Worm (Caenorhabditis elegans) whole organism, dauer: ENCODE measurements around the gene ugt-54.
"Not testable (repeated sequence)": the region's sequence is repeated elsewhere in the genome, so short reads cannot be mapped to it uniquely, and the experiment has no call there.

Experiments
- unc-62 ChIP-seq: sonication (generic microtip); optimal IDR thresholded peaks from 2 replicates; lab custom pipeline; 2017; ENCODE audit warnings: missing biosample characterization, missing genetic modification reagents, missing genetic modification characterization

Gene ugt-54

DNA sequence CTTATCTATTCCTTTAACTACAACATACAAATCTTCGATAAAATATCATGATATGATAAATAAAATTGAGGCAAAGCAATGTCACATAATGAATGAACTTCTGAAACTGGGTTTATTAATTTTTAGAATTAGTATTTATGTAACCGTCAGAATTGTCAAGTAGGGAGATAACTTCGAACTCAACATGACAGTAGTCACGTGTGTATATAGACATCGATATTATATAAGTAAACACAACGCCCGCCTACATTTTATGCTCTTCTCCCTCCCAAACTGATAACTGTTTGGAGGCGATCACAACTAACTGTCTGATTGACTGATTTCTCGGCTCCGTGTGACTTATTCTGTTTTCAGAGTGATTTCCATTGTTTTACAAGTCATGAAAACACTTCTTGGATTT lies at the start of gene ugt-54:
ugt-54 (plus strand) TSS at position 355 of the 400 bp plus-strand sequence.
- no peak for TF ChIP-seq unc-62 (GFP tag; lab: Kevin White, UChicago)

DNA sequence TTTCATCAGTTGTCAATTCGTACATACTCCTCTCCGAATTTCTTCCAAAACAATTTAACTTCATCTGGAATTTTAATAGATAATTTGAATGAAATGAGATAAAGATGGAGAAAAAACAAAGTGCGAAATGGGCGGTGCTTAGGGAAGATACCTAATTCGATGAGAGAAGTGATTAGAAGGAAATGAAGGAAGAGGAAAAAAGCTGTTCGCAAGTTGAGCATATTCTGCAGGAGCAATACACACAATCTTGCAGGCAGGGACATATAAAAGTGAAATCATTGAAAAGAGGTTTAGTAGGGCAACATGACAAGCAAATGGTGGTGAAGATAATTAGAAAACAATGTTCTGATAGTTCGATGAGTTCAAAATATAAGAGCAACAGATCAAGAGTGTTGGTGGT lies 49.8 kb upstream of the ugt-54 start, which contains the start of gene glb-21:
glb-21 (minus strand) TSS at position 66 of the 400 bp plus-strand sequence.
- no peak for TF ChIP-seq unc-62 (GFP tag; lab: Kevin White, UChicago)

DNA sequence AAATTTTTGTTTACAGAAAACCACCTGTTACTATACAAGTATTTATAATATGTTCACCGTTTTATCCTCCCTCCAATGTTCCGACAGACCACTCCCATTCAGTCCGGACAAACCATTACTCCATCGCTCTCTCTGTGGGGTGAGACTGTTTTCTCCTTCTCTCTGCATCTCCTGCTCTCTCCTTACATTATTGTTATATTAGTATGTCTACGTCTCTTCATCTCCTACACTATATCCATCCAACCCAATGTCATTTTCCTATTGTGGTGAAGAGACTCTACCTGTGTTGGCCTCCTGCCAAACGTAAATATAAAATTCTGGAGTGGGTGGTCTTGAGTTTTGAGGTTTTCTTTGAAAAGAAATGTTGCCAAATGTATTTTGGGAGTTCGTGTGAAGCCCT lies 46.9 kb upstream of the ugt-54 start:
- no peak for TF ChIP-seq unc-62 (GFP tag; lab: Kevin White, UChicago)

DNA sequence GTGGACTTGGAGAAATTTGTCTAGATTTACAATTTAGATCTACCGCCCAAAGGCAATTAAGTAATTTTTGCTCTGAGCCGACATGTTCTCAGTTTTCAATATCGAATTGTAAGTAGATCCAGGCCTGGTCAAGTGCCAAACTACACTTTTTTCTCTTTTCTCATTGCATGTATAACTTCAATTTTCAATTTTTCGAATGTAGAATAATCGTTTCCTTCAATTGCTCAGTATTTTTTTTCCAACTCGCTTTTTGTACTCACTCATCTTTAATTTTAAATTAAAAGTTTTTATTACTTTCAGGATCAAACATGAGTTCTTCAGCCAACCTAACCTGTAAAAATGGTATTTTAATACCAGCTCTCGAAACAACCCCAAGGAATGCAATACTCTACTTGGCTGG lies 45.1 kb upstream of the ugt-54 start, which contains the start of gene ncx-3:
ncx-3 (plus strand) TSS at position 301 of the 400 bp plus-strand sequence.
- TF ChIP-seq unc-62 (GFP tag; lab: Kevin White, UChicago): no peak

DNA sequence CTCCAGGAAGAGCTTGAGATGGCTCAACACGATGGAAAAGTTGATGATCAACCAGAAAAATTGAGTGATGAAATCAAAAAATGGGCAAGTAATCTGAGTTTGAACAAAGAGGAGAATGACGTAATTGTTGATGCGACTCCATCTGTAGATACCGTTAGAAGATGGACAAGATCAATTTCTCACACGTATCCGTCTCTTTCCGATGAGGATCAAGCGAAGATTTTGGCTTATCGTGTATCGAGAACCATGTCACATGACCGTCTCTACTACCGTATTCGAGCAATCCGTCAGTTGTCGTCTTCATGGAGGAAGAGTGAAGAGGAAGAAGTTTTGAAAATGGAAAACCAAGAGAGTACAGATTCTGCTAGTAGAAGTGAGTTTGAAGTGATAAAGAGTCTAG lies 43.4 kb upstream of the ugt-54 start:
- no peak for TF ChIP-seq unc-62 (GFP tag; lab: Kevin White, UChicago)

DNA sequence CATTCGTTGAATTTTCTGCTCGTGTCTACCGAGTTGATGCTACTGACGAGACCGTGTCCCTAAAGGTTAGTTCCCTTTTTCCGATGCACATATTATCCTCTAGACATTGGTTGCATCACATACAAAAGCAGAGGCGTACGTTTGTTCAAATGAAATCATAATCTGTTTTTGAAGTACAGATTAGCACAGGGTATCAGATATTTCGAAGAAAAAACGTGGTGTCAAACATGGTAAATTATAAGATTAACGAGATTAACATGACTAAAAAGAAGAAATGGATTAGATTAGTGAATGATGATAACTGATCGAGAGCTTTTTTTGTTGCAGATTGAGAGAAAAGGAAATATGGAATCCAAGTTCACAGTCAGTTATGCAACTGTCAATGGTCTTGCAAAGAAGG lies 42.6 kb upstream of the ugt-54 start:
- no peak for TF ChIP-seq unc-62 (GFP tag; lab: Kevin White, UChicago)

DNA sequence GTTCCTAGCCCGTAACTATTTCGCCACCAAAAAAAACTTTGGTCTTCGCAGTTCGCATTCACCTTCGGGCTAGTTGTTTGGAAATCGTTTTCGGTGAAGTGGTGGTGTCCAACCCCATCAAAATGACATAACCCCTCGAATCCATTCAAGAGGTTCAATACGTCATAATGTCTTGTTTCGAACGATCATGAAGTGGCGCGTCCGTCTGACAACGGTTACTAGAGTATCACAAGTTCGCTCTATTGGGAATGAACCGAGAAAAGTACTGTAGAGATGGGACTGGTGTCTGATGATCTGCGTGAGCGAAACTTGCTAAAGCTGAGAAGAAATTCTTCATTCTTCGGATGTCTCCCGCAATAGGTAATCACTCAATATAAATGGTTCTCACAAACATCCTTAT lies 33.8 kb upstream of the ugt-54 start, which contains the start of gene ZC168.2:
ZC168.2 (plus strand) TSS at position 301 of the 400 bp plus-strand sequence.
- no peak for TF ChIP-seq unc-62 (GFP tag; lab: Kevin White, UChicago)

DNA sequence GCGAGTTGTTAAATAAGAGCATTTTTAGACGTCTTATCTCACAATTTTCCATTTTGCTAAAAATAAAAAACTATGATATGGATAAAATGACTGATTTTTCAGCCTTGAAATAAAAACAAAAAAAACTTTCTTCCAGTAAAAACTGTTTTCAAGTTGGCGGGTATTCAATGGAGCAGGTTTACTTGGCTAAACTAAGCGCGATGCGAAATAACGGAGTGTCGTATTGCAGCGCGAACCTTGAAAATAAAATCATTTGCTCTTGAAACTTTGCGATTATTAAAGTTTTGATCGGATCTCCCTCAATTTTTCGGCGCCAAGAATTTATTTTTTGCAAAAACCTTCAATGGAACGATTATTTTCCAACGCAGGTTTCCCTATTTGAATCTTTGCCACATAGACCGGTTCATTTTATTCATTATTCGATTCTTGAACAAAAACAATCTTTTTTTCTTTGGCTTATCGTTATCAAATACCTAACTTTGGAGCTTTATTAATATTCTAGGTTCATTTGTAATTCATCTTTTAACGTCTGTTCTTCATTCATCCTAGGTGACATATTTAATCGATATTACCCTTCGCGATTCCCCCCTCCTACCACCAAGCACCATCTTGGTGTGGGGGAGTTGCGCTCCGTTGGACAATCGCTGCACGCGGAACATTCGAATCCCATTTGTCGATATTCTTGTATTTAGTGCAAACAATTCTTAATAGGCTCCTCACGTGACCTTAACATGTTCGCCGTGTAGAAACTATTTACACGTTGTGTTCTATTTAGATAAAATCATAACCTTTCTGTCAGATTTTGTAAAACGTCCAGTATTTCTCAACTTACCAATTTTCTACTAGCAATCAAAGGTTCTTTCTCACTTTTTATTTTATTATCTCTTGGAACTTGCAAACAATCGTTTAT lies 26.7 kb upstream of the ugt-54 start, which contains the start of the genes orc-5 and cyb-1:
orc-5 (minus strand) TSS at position 62 of the 910 bp plus-strand sequence.
cyb-1 (plus strand) TSS at position 690 of the 910 bp plus-strand sequence.
- no peak for TF ChIP-seq unc-62 (GFP tag; lab: Kevin White, UChicago)

DNA sequence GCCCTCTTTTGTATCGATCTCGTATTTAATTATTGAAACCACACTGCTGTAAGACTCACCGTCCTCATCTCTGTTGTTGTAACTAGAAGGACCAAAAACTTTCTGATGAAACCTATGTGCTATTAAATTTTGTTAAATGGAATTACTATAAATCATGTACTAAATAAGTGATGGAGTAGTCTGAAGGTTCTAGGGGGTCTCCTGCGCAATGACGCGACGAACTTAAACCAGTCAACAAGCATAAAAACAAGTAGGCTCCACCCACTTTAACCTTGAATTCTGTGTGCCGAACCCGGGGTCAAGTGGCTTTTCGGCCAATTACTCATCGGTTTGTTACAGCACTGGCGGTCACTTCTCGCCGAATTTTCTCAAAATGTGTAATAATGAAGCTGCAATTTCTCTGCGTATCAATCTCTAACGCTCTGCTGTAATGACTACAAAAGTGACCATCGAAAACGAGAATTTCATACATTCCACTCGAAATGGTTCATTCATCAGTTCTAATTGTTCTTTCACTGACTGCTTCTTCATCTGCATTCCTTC lies 24.4 kb upstream of the ugt-54 start, which contains the start of gene grl-21:
grl-21 (plus strand) TSS at position 464 of the 543 bp plus-strand sequence.
- TF ChIP-seq unc-62 (GFP tag; lab: Kevin White, UChicago): no peak

DNA sequence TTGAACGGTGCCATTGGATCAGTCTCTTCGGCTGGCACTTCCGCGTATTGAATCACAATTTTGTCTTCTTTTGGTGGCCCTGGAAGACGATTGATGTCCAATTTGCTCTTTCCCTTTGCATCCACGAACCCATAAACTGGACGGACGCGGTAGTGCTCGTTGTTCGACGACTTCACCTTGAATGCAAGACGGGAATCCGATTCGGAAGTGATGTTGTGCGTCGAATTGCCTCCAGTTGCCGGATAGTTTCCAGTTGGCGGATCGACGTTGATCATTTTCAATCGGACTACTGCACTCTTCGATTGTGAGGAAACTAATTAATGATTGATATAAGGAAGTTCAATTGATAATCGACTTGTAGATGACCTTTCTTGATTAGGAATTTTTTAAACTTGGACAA lies 23.2 kb upstream of the ugt-54 start, which contains the start of gene ssp-34:
ssp-34 (minus strand) TSS at position 275 of the 400 bp plus-strand sequence.
- TF ChIP-seq unc-62 (GFP tag; lab: Kevin White, UChicago): no peak

DNA sequence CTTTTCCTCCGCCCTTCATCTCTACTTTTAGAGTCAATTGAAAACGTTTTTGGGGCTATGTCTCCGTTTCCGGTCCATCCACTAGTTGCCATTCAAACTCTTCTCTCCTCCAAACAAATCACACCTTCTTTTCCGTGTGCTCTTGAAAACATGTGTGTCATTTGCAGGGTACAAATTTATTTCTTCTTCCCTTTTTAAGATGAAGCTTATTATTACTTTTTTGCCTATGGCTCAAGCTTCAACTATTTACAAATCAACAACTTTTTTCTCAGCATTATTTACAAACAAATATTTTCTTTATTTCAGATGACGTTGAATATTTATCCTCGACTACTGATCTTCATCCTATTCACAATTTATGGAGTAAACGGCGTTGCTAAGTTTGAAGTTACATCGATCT lies 17.0 kb upstream of the ugt-54 start, which contains the start of gene T25B9.3:
T25B9.3 (plus strand) TSS at position 301 of the 400 bp plus-strand sequence.
- no peak for TF ChIP-seq unc-62 (GFP tag; lab: Kevin White, UChicago)

DNA sequence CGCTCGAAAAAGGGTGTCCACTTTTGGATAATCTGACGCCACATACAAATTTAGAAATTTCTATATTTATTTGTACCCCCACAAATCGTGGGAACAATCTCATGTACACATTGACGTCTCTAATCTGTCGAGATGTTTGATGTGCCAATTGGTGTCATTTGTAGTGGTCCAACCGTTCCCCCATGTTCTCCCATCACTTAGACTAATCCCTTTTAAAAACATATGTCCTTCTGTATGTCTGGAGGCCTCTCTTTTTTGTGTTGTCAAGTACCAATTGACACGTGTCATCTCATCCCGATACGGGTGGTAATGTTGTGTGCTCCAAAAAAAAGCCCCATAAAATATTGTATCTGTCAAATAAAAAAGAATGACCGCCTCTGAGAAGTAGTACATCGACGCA lies 16.2 kb upstream of the ugt-54 start:
- no peak for TF ChIP-seq unc-62 (GFP tag; lab: Kevin White, UChicago)

DNA sequence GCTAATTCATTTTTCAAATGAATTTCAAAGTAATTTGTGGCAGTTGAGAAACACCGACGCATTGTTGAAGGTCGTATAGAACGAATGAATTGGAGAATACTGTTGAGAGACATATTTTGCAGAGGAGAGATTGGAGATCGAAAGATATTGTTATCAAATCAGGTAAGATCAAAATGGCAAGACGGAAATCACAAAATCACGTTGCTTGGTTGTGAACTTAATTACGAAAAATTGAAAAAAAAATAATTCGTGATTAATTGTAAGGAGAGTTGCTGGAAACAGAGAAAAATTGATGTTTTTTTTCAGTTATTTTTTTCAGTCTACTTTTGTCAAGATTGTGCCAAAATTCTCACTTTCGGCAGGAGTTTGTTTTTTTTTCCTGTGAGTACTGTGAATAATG lies 11.5 kb upstream of the ugt-54 start, which contains the start of gene T25B9.1:
T25B9.1 (minus strand) TSS at position 101 of the 400 bp plus-strand sequence.
- TF ChIP-seq unc-62 (GFP tag; lab: Kevin White, UChicago): no peak

DNA sequence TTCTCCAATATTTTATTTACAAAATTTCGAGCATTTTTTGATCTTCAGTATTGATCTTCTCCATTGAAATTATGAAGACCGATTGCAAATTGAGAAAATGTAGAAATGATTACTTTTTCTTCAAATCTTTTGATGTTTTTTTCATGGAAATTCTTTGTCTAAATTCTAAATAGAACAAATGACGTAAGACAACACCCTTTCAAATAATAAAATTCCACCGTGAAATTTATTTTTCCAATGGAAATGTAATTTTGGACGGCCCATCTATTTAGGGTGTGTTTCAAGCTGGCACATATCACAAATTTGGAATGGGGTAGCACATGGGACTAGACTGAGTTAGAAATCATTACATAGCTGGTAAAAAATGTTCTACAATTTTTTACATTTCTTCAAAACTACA lies 9.8 kb upstream of the ugt-54 start, which contains the start of gene T25B9.2:
T25B9.2 (minus strand) TSS at position 101 of the 400 bp plus-strand sequence.
- not testable (repeated sequence) for TF ChIP-seq unc-62 (GFP tag; lab: Kevin White, UChicago)

DNA sequence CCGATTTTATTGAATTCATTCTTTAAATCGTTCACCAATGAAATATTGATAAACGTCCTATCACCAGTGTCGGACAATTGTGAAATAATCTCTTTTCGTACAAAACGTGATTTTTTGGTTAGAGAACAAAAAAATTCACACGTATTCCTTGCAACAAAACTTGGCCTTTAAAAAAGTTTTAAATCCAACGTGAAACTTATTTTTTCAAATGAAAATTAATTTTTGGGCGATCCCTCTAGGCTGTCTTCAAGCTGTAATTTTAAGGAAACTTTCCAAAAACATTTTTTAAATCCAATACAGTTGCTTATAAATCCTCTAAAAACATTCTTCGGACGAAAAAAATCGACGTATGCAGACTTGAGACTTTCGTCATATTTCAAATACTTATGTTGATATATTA lies 6.8 kb upstream of the ugt-54 start, which contains the start of gene T25B9.5:
T25B9.5 (minus strand) TSS at position 101 of the 400 bp plus-strand sequence.
- TF ChIP-seq unc-62 (GFP tag; lab: Kevin White, UChicago): no peak
